Worm (Caenorhabditis elegans) whole organism, early embryonic: ENCODE results near the gene K08B5.1.

Experiments used
- B0310.2 ChIP-seq: sonication (generic microtip); optimal IDR thresholded peaks from 2 replicates; lab custom pipeline; 2016; ENCODE audit warnings: mild to moderate bottlenecking, missing genetic modification characterization, missing compliant biosample characterization
- flt-1 ChIP-seq: fragments of 200-800 bp; sonication (Bioruptor generic); IDR thresholded peaks from 2 replicates; pipeline ENCODE4 v1.3.6; 2022; ENCODE audit warnings: missing genetic modification characterization, missing compliant biosample characterization
- hnd-1 ChIP-seq: sonication (generic microtip); optimal IDR thresholded peaks from 2 replicates; lab custom pipeline; 2016; ENCODE audit warnings: missing genetic modification characterization, missing compliant biosample characterization

DNA sequence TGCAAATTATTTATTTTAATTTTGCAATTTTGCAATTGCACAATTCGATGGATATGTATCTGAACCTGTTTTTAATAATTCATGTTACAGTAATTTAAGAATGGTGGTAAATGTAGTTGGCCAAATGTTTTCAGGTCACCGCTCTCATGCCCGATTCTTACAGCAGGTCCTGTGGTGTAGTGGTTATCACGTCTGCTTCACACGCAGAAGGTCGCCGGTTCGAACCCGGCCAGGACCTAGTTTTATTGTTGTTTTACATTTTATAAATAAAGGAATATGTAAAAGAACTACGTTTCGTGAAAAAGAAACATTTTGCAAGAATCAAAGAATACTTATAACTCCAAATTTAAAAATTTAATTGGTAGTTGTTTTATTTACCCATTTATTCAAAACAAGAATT is 32.0 kb downstream of the K08B5.1 start:
- TF ChIP-seq B0310.2 (tag; lab: Kevin White, UChicago) (no peak), flt-1 (GFP tag; lab: Robert Waterston, UW) (no peak), hnd-1 (tag; lab: Kevin White, UChicago) (no peak)
